Fruit fly (Drosophila melanogaster): Measurements from ENCODE around the gene TTLL3A.

TTLL3A gene

dm6 chr2L:6717460-6717859 lies 22.5 kb downstream of the TTLL3A start, which contains the start of gene Aatf (continued):
- peak; percentile 36; the same call in 1 of the 2 replicates for TF ChIP-seq CG3847 (GFP tag; IDR thresholded peaks at IDR 0.05)
- TF ChIP-seq crc (GFP tag; optimal IDR thresholded peaks at IDR 0.05) = no peak
- TF ChIP-seq gsb (GFP tag; IDR thresholded peaks at IDR 0.05) = no peak
- TF ChIP-seq ro (GFP tag; IDR thresholded peaks at IDR 0.05) = no peak
- TF ChIP-seq odd (GFP tag; optimal IDR thresholded peaks at IDR 0.05) = no peak
- peak; percentile 32 for TF ChIP-seq HmgZ (tag; optimal IDR thresholded peaks at IDR 0.05)
- TF ChIP-seq unc-4 (GFP tag; IDR thresholded peaks at IDR 0.05; ENCODE audit: partially characterized antibody) = peak; percentile 89
- TF ChIP-seq shn (GFP tag; optimal IDR thresholded peaks at IDR 0.05) = no peak
- TF ChIP-seq CG43689 (GFP tag; IDR thresholded peaks at IDR 0.05) = no peak
- TF ChIP-seq Mrtf (GFP tag; IDR thresholded peaks at IDR 0.05) = no peak
- TF ChIP-seq scrt (GFP tag; optimal IDR thresholded peaks at IDR 0.05) = no peak
- TF ChIP-seq CG7372 (GFP tag; IDR thresholded peaks at IDR 0.05) = no peak
- no peak for TF ChIP-seq mirr (GFP tag; optimal IDR thresholded peaks at IDR 0.05)
- TF ChIP-seq NC2α (GFP tag; optimal IDR thresholded peaks at IDR 0.05) = no peak
- no peak for TF ChIP-seq oc (tag; optimal IDR thresholded peaks at IDR 0.05)
- TF ChIP-seq ac (GFP tag; optimal IDR thresholded peaks at IDR 0.05) = no peak
- TF ChIP-seq CG18476 (GFP tag; optimal IDR thresholded peaks at IDR 0.05) = no peak
- TF ChIP-seq CG15269 (tag; optimal IDR thresholded peaks at IDR 0.05) = no peak
- no peak for TF ChIP-seq CG4730 (GFP tag; IDR thresholded peaks at IDR 0.05)
- TF ChIP-seq HLHmδ (GFP tag; optimal IDR thresholded peaks at IDR 0.05) = no peak
- TF ChIP-seq CG2120 (GFP tag; optimal IDR thresholded peaks at IDR 0.05) = peak; percentile 7
- TF ChIP-seq Bdp1 (GFP tag; optimal IDR thresholded peaks at IDR 0.05) = no peak
- TF ChIP-seq Ada2b (GFP tag; IDR thresholded peaks at IDR 0.05) = no peak

- TF ChIP-seq CG4854 (GFP tag; optimal IDR thresholded peaks at IDR 0.05) (no peak), CG4707 (GFP tag; optimal IDR thresholded peaks at IDR 0.05) (no peak), mld (GFP tag; IDR thresholded peaks at IDR 0.05; ENCODE audit: partially characterized antibody) (0 out of 3 replicates have a peak, but pooled peaks have one; percentile 22), ftz-f1 (GFP tag; optimal IDR thresholded peaks at IDR 0.05) (peak; percentile 24), CG17612 (GFP tag; IDR thresholded peaks at IDR 0.05) (peak; percentile 64; the same call in 1 of the 2 replicates), CTCF (GFP tag; optimal IDR thresholded peaks at IDR 0.05) (peak; percentile 6), CG6791 (GFP tag; IDR thresholded peaks at IDR 0.05; ENCODE audit: partially characterized antibody) (0 out of 3 replicates have a peak, but pooled peaks have one; percentile 16), ci (GFP tag; IDR thresholded peaks at IDR 0.05) (peak; percentile 31; the same call in 1 of the 3 replicates), CG17802 (tag; optimal IDR thresholded peaks at IDR 0.05) (peak; percentile 29)
Measured at dm6 chr2L:6716921-6717320, 23.1 kb downstream of the TTLL3A start.

- TF ChIP-seq CG2889 (GFP tag; IDR thresholded peaks at IDR 0.05) (no peak), Ets65A (GFP tag) (peak; percentile 70), CG34376 (GFP tag; optimal IDR thresholded peaks at IDR 0.05) (peak; percentile 9), Bteb2 (GFP tag; optimal IDR thresholded peaks at IDR 0.05) (no peak), Med (GFP tag) (peak; percentile 47), row (GFP tag; IDR thresholded peaks at IDR 0.05) (peak; percentile 47)
Measured at dm6 chr2L:6716182-6716770, 23.7 kb downstream of the TTLL3A start, which contains the start of gene AkhR. Gene AkhR, minus strand, starts transcription at chr2L:6716186.
